Worm (Caenorhabditis elegans) whole organism, young adult: ENCODE measurements around the gene C06A1.7.

Experiments used
- B0261.1 ChIP-seq: sonication (generic microtip); optimal IDR thresholded peaks from 2 replicates; lab custom pipeline; 2016; ENCODE audit warnings: mild to moderate bottlenecking, missing genetic modification characterization, moderate library complexity, missing compliant biosample characterization
- C06A6.2 ChIP-seq: fragments of 200-800 bp; sonication (Bioruptor generic); conservative IDR thresholded peaks from 2 replicates; pipeline ENCODE4 v1.3.6; 2022; ENCODE audit warnings: missing genetic modification characterization, missing compliant biosample characterization
- D2030.7 ChIP-seq: fragments of 200-800 bp; sonication (Bioruptor generic); IDR thresholded peaks from 2 replicates; pipeline ENCODE4 v1.3.6; 2022; ENCODE audit warnings: missing genetic modification reagents, missing genetic modification characterization, missing compliant biosample characterization
- F10E7.11 ChIP-seq: sonication (generic microtip); optimal IDR thresholded peaks from 2 replicates; lab custom pipeline; 2017; ENCODE audit warnings: mild to moderate bottlenecking, missing genetic modification characterization, moderate library complexity, missing compliant biosample characterization
- F33H1.4 ChIP-seq: fragments of 200-800 bp; sonication (Bioruptor generic); IDR thresholded peaks from 2 replicates; pipeline ENCODE4 v1.3.6; 2022; ENCODE audit warnings: missing genetic modification reagents, missing genetic modification characterization, missing compliant biosample characterization
- F39B2.1 ChIP-seq: fragments of 200-800 bp; sonication (Bioruptor generic); IDR thresholded peaks from 2 replicates; pipeline ENCODE4 v1.3.6; 2022; ENCODE audit warnings: missing genetic modification reagents, missing genetic modification characterization, missing compliant biosample characterization
- F49E8.2 ChIP-seq: sonication (generic microtip); optimal IDR thresholded peaks from 3 replicates; lab custom pipeline; 2017; ENCODE audit warnings: missing genetic modification characterization, mild to moderate bottlenecking, missing compliant biosample characterization, antibody characterized with exemption, moderate library complexity; ENCODE audit not compliant: insufficient read depth
- K11D2.4 ChIP-seq: fragments of 200-800 bp; sonication (Bioruptor generic); IDR thresholded peaks from 2 replicates; pipeline ENCODE4 v1.3.6; 2022; ENCODE audit warnings: missing genetic modification reagents, missing genetic modification characterization, missing compliant biosample characterization
- Y53G8AR.9 ChIP-seq: fragments of 200-800 bp; sonication (Bioruptor generic); conservative IDR thresholded peaks from 2 replicates; pipeline ENCODE4 v1.3.6; 2022; ENCODE audit warnings: missing genetic modification reagents, missing genetic modification characterization, missing compliant biosample characterization
- Y95B8A.8 ChIP-seq: fragments of 200-800 bp; sonication (Bioruptor generic); IDR thresholded peaks from 2 replicates; pipeline ENCODE4 v1.3.6; 2022; ENCODE audit warnings: missing genetic modification reagents, missing genetic modification characterization, missing compliant biosample characterization
- aptf-3 ChIP-seq: fragments of 200-800 bp; sonication (Bioruptor generic); IDR thresholded peaks from 2 replicates; pipeline ENCODE4 v1.3.6; 2022; ENCODE audit warnings: missing genetic modification characterization, missing compliant biosample characterization
- athp-1 ChIP-seq: sonication (generic microtip); optimal IDR thresholded peaks from 2 replicates; lab custom pipeline; 2017; ENCODE audit warnings: mild to moderate bottlenecking, missing genetic modification characterization, missing compliant biosample characterization
- attf-5 ChIP-seq: fragments of 200-800 bp; sonication (Bioruptor generic); optimal IDR thresholded peaks from 2 replicates; lab custom pipeline; 2018; ENCODE audit warnings: mild to moderate bottlenecking, missing genetic modification characterization, missing compliant biosample characterization
- bed-1 ChIP-seq: fragments of 200-800 bp; sonication (Bioruptor generic); IDR thresholded peaks from 2 replicates; pipeline ENCODE4 v1.3.6; 2022; ENCODE audit warnings: missing genetic modification reagents, missing genetic modification characterization, missing compliant biosample characterization
- ccch-3 ChIP-seq: fragments of 200-800 bp; sonication (Bioruptor generic); optimal IDR thresholded peaks from 2 replicates; lab custom pipeline; 2018; ENCODE audit warnings: mild to moderate bottlenecking, missing genetic modification characterization, missing compliant biosample characterization
- cebp-1 ChIP-seq, 2 experiments: fragments of 200-800 bp in 1 of 2; sonication (Bioruptor generic) in 1 of 2; sonication (generic microtip) in 1 of 2; IDR thresholded peaks in 1 of 2; optimal IDR thresholded peaks in 1 of 2; 2 replicates each; pipeline versions ENCODE4 v1.3.6 to Lab custom; 2017 to 2022; ENCODE audit warnings: missing compliant biosample characterization in 2 of 2, missing genetic modification characterization in 2 of 2, mild to moderate bottlenecking in 1 of 2, missing genetic modification reagents in 1 of 2, moderate library complexity in 1 of 2
- ceh-40 ChIP-seq: fragments of 200-800 bp; sonication (Bioruptor generic); IDR thresholded peaks from 2 replicates; pipeline ENCODE4 v1.3.6; 2022; ENCODE audit warnings: missing genetic modification characterization, missing compliant biosample characterization
- ceh-79 ChIP-seq: sonication (generic microtip); optimal IDR thresholded peaks from 2 replicates; lab custom pipeline; 2017; ENCODE audit warnings: mild to moderate bottlenecking, missing genetic modification characterization, missing compliant biosample characterization
- ceh-91 ChIP-seq: fragments of 200-800 bp; sonication (Bioruptor generic); IDR thresholded peaks from 2 replicates; pipeline ENCODE4 v1.3.6; 2022; ENCODE audit warnings: missing genetic modification reagents, missing genetic modification characterization, missing compliant biosample characterization
- dox-1 ChIP-seq: fragments of 200-800 bp; sonication (Bioruptor generic); IDR thresholded peaks from 2 replicates; pipeline ENCODE4 v1.3.6; 2022; ENCODE audit warnings: missing genetic modification reagents, missing genetic modification characterization, missing compliant biosample characterization
- dpff-1 ChIP-seq: sonication (generic microtip); optimal IDR thresholded peaks from 2 replicates; lab custom pipeline; 2017; ENCODE audit warnings: mild to moderate bottlenecking, missing genetic modification characterization, missing compliant biosample characterization
- efl-1 ChIP-seq: fragments of 150-350 bp; optimal IDR thresholded peaks from 2 replicates; lab custom pipeline; 2014; ENCODE audit warnings: missing biosample characterization, missing genetic modification reagents, missing genetic modification characterization
- egl-44 ChIP-seq: fragments of 200-800 bp; sonication (Bioruptor generic); IDR thresholded peaks from 2 replicates; pipeline ENCODE4 v1.3.6; 2022; ENCODE audit warnings: missing genetic modification reagents, missing genetic modification characterization, missing compliant biosample characterization
- egrh-3 ChIP-seq: fragments of 200-800 bp; sonication (Bioruptor generic); IDR thresholded peaks from 2 replicates; pipeline ENCODE4 v1.3.6; 2022; ENCODE audit warnings: missing genetic modification reagents, missing genetic modification characterization, missing compliant biosample characterization
- fkh-3 ChIP-seq: sonication (generic microtip); optimal IDR thresholded peaks from 2 replicates; lab custom pipeline; 2016; ENCODE audit warnings: mild to moderate bottlenecking, missing genetic modification characterization, missing compliant biosample characterization
- gei-17 ChIP-seq: fragments of 200-800 bp; sonication (Bioruptor generic); optimal IDR thresholded peaks from 2 replicates; lab custom pipeline; 2018; ENCODE audit warnings: mild to moderate bottlenecking, missing genetic modification characterization, missing compliant biosample characterization
- hlh-12 ChIP-seq: sonication (generic microtip); optimal IDR thresholded peaks from 2 replicates; lab custom pipeline; 2016; ENCODE audit warnings: missing genetic modification characterization, missing compliant biosample characterization
- hmg-20 ChIP-seq: fragments of 200-800 bp; sonication (Bioruptor generic); IDR thresholded peaks from 2 replicates; pipeline ENCODE4 v1.3.6; 2022; ENCODE audit warnings: missing genetic modification reagents, missing genetic modification characterization, missing compliant biosample characterization
- hsf-1 ChIP-seq: fragments of 200-800 bp; sonication (Bioruptor generic); IDR thresholded peaks from 2 replicates; pipeline ENCODE4 v1.3.6; 2022; ENCODE audit warnings: missing genetic modification reagents, missing genetic modification characterization, missing compliant biosample characterization
- lag-1 ChIP-seq: fragments of 200-800 bp; sonication (Bioruptor generic); IDR thresholded peaks from 2 replicates; pipeline ENCODE4 v1.3.6; 2022; ENCODE audit warnings: missing genetic modification reagents, missing genetic modification characterization, missing compliant biosample characterization
- let-526 ChIP-seq: fragments of 200-800 bp; sonication (Bioruptor generic); IDR thresholded peaks from 2 replicates; pipeline ENCODE4 v1.3.6; 2022; ENCODE audit warnings: missing genetic modification reagents, missing genetic modification characterization, missing compliant biosample characterization
- let-607 ChIP-seq, 2 experiments: fragments of 200-800 bp in 1 of 2; sonication (Bioruptor generic) in 1 of 2; sonication (generic microtip) in 1 of 2; optimal IDR thresholded peaks; 2 replicates each; lab custom pipeline; 2016 to 2018; ENCODE audit warnings: mild to moderate bottlenecking in 2 of 2, missing compliant biosample characterization in 2 of 2, missing genetic modification characterization in 2 of 2, moderate library complexity in 2 of 2, missing genotype in 1 of 2
- lin-40 ChIP-seq: sonication (generic microtip); optimal IDR thresholded peaks from 2 replicates; lab custom pipeline; 2016; ENCODE audit warnings: missing genetic modification characterization, mild to moderate bottlenecking, missing compliant biosample characterization, missing genotype, missing genetic modification reagents
- lin-54 ChIP-seq: fragments of 200-800 bp; sonication (Bioruptor generic); optimal IDR thresholded peaks from 2 replicates; lab custom pipeline; 2018; ENCODE audit warnings: mild to moderate bottlenecking, missing genetic modification characterization, missing compliant biosample characterization
- madf-3 ChIP-seq: fragments of 200-800 bp; sonication (Bioruptor generic); IDR thresholded peaks from 2 replicates; pipeline ENCODE4 v1.3.6; 2022; ENCODE audit warnings: missing genetic modification reagents, missing genetic modification characterization, missing compliant biosample characterization
- madf-6 ChIP-seq: fragments of 200-800 bp; sonication (Bioruptor generic); IDR thresholded peaks from 2 replicates; pipeline ENCODE4 v1.3.6; 2022; ENCODE audit warnings: missing genetic modification reagents, missing genetic modification characterization, missing compliant biosample characterization
- mcd-1 ChIP-seq: fragments of 200-800 bp; sonication (Bioruptor generic); IDR thresholded peaks from 2 replicates; pipeline ENCODE4 v1.3.6; 2022; ENCODE audit warnings: missing genetic modification reagents, missing genetic modification characterization, missing compliant biosample characterization
- mes-4 ChIP-seq: sonication (generic microtip); optimal IDR thresholded peaks from 2 replicates; lab custom pipeline; 2016; ENCODE audit warnings: missing genotype, missing genetic modification characterization, missing compliant biosample characterization
- nhr-27 ChIP-seq: fragments of 200-800 bp; sonication (Bioruptor generic); optimal IDR thresholded peaks from 2 replicates; lab custom pipeline; 2018; ENCODE audit warnings: mild to moderate bottlenecking, missing genetic modification characterization, moderate library complexity, missing compliant biosample characterization
- sea-2 ChIP-seq: fragments of 200-800 bp; sonication (Bioruptor generic); IDR thresholded peaks from 2 replicates; pipeline ENCODE4 v1.3.6; 2022; ENCODE audit warnings: missing genetic modification characterization, missing compliant biosample characterization
- sptf-2 ChIP-seq: fragments of 200-800 bp; sonication (Bioruptor generic); optimal IDR thresholded peaks from 2 replicates; lab custom pipeline; 2018; ENCODE audit warnings: mild to moderate bottlenecking, missing genetic modification characterization, missing compliant biosample characterization
- tbx-9 ChIP-seq: sonication (generic microtip); optimal IDR thresholded peaks from 2 replicates; lab custom pipeline; 2016; ENCODE audit warnings: borderline replicate concordance, missing genetic modification characterization, inconsistent platforms, missing compliant biosample characterization
- zfh-2 ChIP-seq: fragments of 200-800 bp; sonication (Bioruptor generic); conservative IDR thresholded peaks from 2 replicates; pipeline ENCODE4 v1.3.6; 2022; ENCODE audit warnings: missing genetic modification reagents, missing genetic modification characterization, missing compliant biosample characterization
- ztf-25 ChIP-seq: fragments of 200-800 bp; sonication (Bioruptor generic); IDR thresholded peaks from 2 replicates; pipeline ENCODE4 v1.3.6; 2022; ENCODE audit warnings: missing genetic modification reagents, missing genetic modification characterization, missing compliant biosample characterization
- ztf-26 ChIP-seq: sonication (generic microtip); optimal IDR thresholded peaks from 2 replicates; lab custom pipeline; 2017; ENCODE audit warnings: missing genetic modification characterization, missing compliant biosample characterization
- ztf-6 ChIP-seq: fragments of 200-800 bp; sonication (Bioruptor generic); IDR thresholded peaks from 2 replicates; pipeline ENCODE4 v1.3.6; 2022; ENCODE audit warnings: missing genetic modification reagents, missing genetic modification characterization, missing compliant biosample characterization

C06A1.7 gene

ce11 chrII:10542654-10543456 lies 21.8 kb upstream of the C06A1.7 start (continued):
- no peak for TF ChIP-seq egrh-3 (GFP tag; lab: Robert Waterston, UW)
- TF ChIP-seq attf-5 (GFP tag; lab: Kevin White, UChicago) = peak; percentile 23
- TF ChIP-seq efl-1 (GFP tag; lab: Kevin White, UChicago) = no peak
- TF ChIP-seq Y53G8AR.9 (GFP tag; lab: Robert Waterston, UW) = peak; percentile 44; the same call in 1 of the 2 replicates
- no peak for TF ChIP-seq D2030.7 (GFP tag; lab: Robert Waterston, UW)
- TF ChIP-seq lag-1 (GFP tag; lab: Robert Waterston, UW) = 0 out of 2 replicates have a peak, but pooled peaks have one; percentile 10
- TF ChIP-seq dox-1 (GFP tag; lab: Robert Waterston, UW) = peak; percentile 13; the same call in 1 of the 2 replicates
- TF ChIP-seq gei-17 = peak; percentile 29
- peak; percentile 57 for TF ChIP-seq hsf-1 (GFP tag; lab: Robert Waterston, UW)
- TF ChIP-seq dpff-1 (tag; lab: Kevin White, UChicago) = no peak
- TF ChIP-seq ztf-26 (tag; lab: Kevin White, UChicago) = no peak
- no peak for TF ChIP-seq sptf-2 (GFP tag; lab: Kevin White, UChicago)
- peak; percentile 48; the same call in 1 of the 2 replicates for TF ChIP-seq madf-6 (GFP tag; lab: Robert Waterston, UW)
- TF ChIP-seq B0261.1 = no peak
- no peak for TF ChIP-seq ccch-3
- TF ChIP-seq ceh-40 (GFP tag; lab: Robert Waterston, UW) = peak; percentile 48; the same call in 1 of the 2 replicates
- peak; percentile 19; the same call in 1 of the 2 replicates for TF ChIP-seq egl-44 (GFP tag; lab: Robert Waterston, UW)
- no peak for TF ChIP-seq fkh-3 (tag; lab: Kevin White, UChicago)
- TF ChIP-seq nhr-27 (tag; lab: Kevin White, UChicago) = peak; percentile 9
- TF ChIP-seq tbx-9 (tag; lab: Kevin White, UChicago) = no peak
- no peak for TF ChIP-seq F49E8.2 (tag; lab: Kevin White, UChicago)
- TF ChIP-seq ceh-79 (tag; lab: Kevin White, UChicago) = no peak
- TF ChIP-seq zfh-2 (GFP tag; lab: Robert Waterston, UW) = no peak
- TF ChIP-seq aptf-3 = no peak
- peak; percentile 18; the same call in 1 of the 2 replicates for TF ChIP-seq madf-3 (GFP tag; lab: Robert Waterston, UW)
- TF ChIP-seq bed-1 = no peak
- peak in 1 of 2 experiments; percentile 23 for TF ChIP-seq let-607 (tag; optimal IDR thresholded peaks at IDR 0.05; lab: Kevin White, UChicago)
- TF ChIP-seq F10E7.11 (tag; lab: Kevin White, UChicago) = peak; percentile 36
- no peak for TF ChIP-seq ceh-91 (GFP tag; lab: Robert Waterston, UW)
- peak; percentile 4 for TF ChIP-seq lin-54 (GFP tag; lab: Kevin White, UChicago)
- peak; percentile 72; the same call in 1 of the 2 replicates for TF ChIP-seq sea-2 (GFP tag; lab: Robert Waterston, UW)
- peak; percentile 38; the same call in 1 of the 2 replicates for TF ChIP-seq mcd-1 (GFP tag; lab: Robert Waterston, UW)
- TF ChIP-seq mes-4 (tag; lab: Kevin White, UChicago) = no peak
- no peak for TF ChIP-seq cebp-1 (GFP tag; IDR thresholded peaks at IDR 0.05; lab: Robert Waterston, UW)
- peak; percentile 67 for TF ChIP-seq cebp-1 (tag; optimal IDR thresholded peaks at IDR 0.05; lab: Kevin White, UChicago)
- TF ChIP-seq hmg-20 = no peak
- no peak for TF ChIP-seq ztf-6 (GFP tag; lab: Robert Waterston, UW)
- TF ChIP-seq F39B2.1 (GFP tag; lab: Robert Waterston, UW) = no peak
- peak; percentile 57 for TF ChIP-seq athp-1
- TF ChIP-seq F33H1.4 (GFP tag; lab: Robert Waterston, UW) = no peak; the same call in 1 of the 2 replicates
- TF ChIP-seq lin-40 (tag; lab: Kevin White, UChicago) = no peak
- TF ChIP-seq let-526 (GFP tag; lab: Robert Waterston, UW) = no peak
- TF ChIP-seq C06A6.2 = no peak; the same call in none of the 2 replicates
- TF ChIP-seq hlh-12 (tag; lab: Kevin White, UChicago) = no peak
- TF ChIP-seq ztf-25 (GFP tag; lab: Robert Waterston, UW) = no peak
- TF ChIP-seq K11D2.4 (GFP tag; lab: Robert Waterston, UW) = peak; percentile 8; the same call in 1 of the 2 replicates
- TF ChIP-seq Y95B8A.8 (GFP tag; lab: Robert Waterston, UW) = peak; percentile 16; the same call in 1 of the 2 replicates
